Fruit fly (Drosophila melanogaster) whole organism, embryonic: ENCODE data around the gene Atat.
A peak's percentile ranks its signal among the peaks of the same experiment; 100 is the strongest.

Experiments
- CG10565 ChIP-seq: fragments of 200-800 bp; sonication (Bioruptor generic); optimal IDR thresholded peaks from 3 replicates; lab custom pipeline; 2016; ENCODE audit warnings: missing biosample characterization, mild to moderate bottlenecking, missing genetic modification characterization
- CG11456 ChIP-seq: fragments of 200-800 bp; sonication (Bioruptor generic); IDR thresholded peaks from 3 replicates; pipeline ENCODE4 v1.3.6; 2022; ENCODE audit warnings: missing biosample characterization, missing genetic modification characterization
- CG12071 ChIP-seq: fragments of 200-800 bp; sonication (Bioruptor generic); optimal IDR thresholded peaks from 3 replicates; lab custom pipeline; 2018; ENCODE audit warnings: missing biosample characterization, mild to moderate bottlenecking, missing genetic modification characterization
- CG12219 ChIP-seq: fragments of 200-800 bp; sonication (Bioruptor generic); optimal IDR thresholded peaks from 3 replicates; lab custom pipeline; 2018; ENCODE audit warnings: missing biosample characterization, mild to moderate bottlenecking, missing genetic modification characterization
- CG13123 ChIP-seq: fragments of 200-800 bp; sonication (Bioruptor generic); optimal IDR thresholded peaks from 2 replicates; lab custom pipeline; 2016; ENCODE audit warnings: missing biosample characterization, missing genetic modification characterization
- CG13287 ChIP-seq: fragments of 200-800 bp; sonication (Bioruptor generic); IDR thresholded peaks from 2 replicates; pipeline ENCODE4 v1.3.6; 2022; ENCODE audit warnings: missing biosample characterization, missing genetic modification characterization; ENCODE audit not compliant: partially characterized antibody
- CG13894 ChIP-seq: fragments of 200-800 bp; sonication (Bioruptor generic); optimal IDR thresholded peaks from 3 replicates; lab custom pipeline; 2018; ENCODE audit warnings: missing biosample characterization, mild to moderate bottlenecking, missing genetic modification characterization, moderate library complexity
- CG14050 ChIP-seq: fragments of 200-800 bp; sonication (Bioruptor generic); IDR thresholded peaks from 3 replicates; pipeline ENCODE4 v1.3.6; 2022; ENCODE audit warnings: missing biosample characterization, missing genetic modification characterization
- CG15011 ChIP-seq: fragments of 200-800 bp; sonication (Bioruptor generic); optimal IDR thresholded peaks from 3 replicates; lab custom pipeline; 2018; ENCODE audit warnings: missing biosample characterization, mild to moderate bottlenecking, missing genetic modification characterization
- CG15269 ChIP-seq: fragments of 200-800 bp; sonication (Bioruptor generic); optimal IDR thresholded peaks from 2 replicates; lab custom pipeline; 2018; ENCODE audit warnings: missing biosample characterization, mild to moderate bottlenecking, missing genetic modification characterization, moderate library complexity
- CG2116 ChIP-seq: fragments of 200-800 bp; sonication (Bioruptor generic); optimal IDR thresholded peaks from 3 replicates; lab custom pipeline; 2018; ENCODE audit warnings: missing biosample characterization, mild to moderate bottlenecking, missing genetic modification characterization
- CG2202 ChIP-seq: fragments of 200-800 bp; sonication (Bioruptor generic); optimal IDR thresholded peaks from 2 replicates; lab custom pipeline; 2018; ENCODE audit warnings: missing biosample characterization, mild to moderate bottlenecking, missing genetic modification characterization
- CG2889 ChIP-seq: fragments of 200-800 bp; sonication (Bioruptor generic); IDR thresholded peaks from 3 replicates; pipeline ENCODE4 v1.3.6; 2022; ENCODE audit warnings: missing biosample characterization, missing genetic modification characterization
- CG31224 ChIP-seq: fragments of 200-800 bp; sonication (Bioruptor generic); IDR thresholded peaks from 2 replicates; pipeline ENCODE4 v1.3.6; 2022; ENCODE audit warnings: missing biosample characterization, missing genetic modification characterization
- CG33557 ChIP-seq: fragments of 200-800 bp; sonication (Bioruptor generic); optimal IDR thresholded peaks from 2 replicates; lab custom pipeline; 2019; ENCODE audit warnings: missing biosample characterization, mild to moderate bottlenecking, missing genetic modification characterization, moderate library complexity
- CG34422 ChIP-seq: fragments of 200-800 bp; sonication (Bioruptor generic); IDR thresholded peaks from 3 replicates; pipeline ENCODE4 v1.3.6; 2022; ENCODE audit warnings: missing biosample characterization, missing genetic modification characterization
- CG3726 ChIP-seq: fragments of 200-800 bp; sonication (Bioruptor generic); IDR thresholded peaks from 3 replicates; pipeline ENCODE4, ENCODE4 v1.3.6; 2022; ENCODE audit warnings: missing biosample characterization, missing genetic modification characterization
- CG4820 ChIP-seq: fragments of 200-800 bp; sonication (Bioruptor generic); optimal IDR thresholded peaks from 3 replicates; lab custom pipeline; 2016; ENCODE audit warnings: missing biosample characterization, missing genetic modification characterization
- CG6813 ChIP-seq: fragments of 200-800 bp; sonication (Bioruptor generic); optimal IDR thresholded peaks from 2 replicates; lab custom pipeline; 2017; ENCODE audit warnings: missing biosample characterization, missing genetic modification characterization, mild to moderate bottlenecking, moderate library complexity, missing genetic modification reagents
- CG8388 ChIP-seq: fragments of 200-800 bp; sonication (Bioruptor generic); optimal IDR thresholded peaks from 2 replicates; lab custom pipeline; 2019; ENCODE audit warnings: missing biosample characterization, mild to moderate bottlenecking, missing genetic modification characterization, moderate library complexity
- CG9817 ChIP-seq: fragments of 200-800 bp; sonication (Bioruptor generic); optimal IDR thresholded peaks from 2 replicates; lab custom pipeline; 2018; ENCODE audit warnings: missing biosample characterization, mild to moderate bottlenecking, missing genetic modification characterization, moderate library complexity
- Camta ChIP-seq: fragments of 200-800 bp; sonication (Bioruptor generic); optimal IDR thresholded peaks from 2 replicates; lab custom pipeline; 2016; ENCODE audit warnings: missing biosample characterization, missing genetic modification characterization
- MBD-R2 ChIP-seq: fragments of 200-800 bp; sonication (Bioruptor generic); IDR thresholded peaks from 2 replicates; pipeline ENCODE4 v1.3.6; 2022; ENCODE audit warnings: missing biosample characterization, missing genetic modification characterization
- Meics ChIP-seq: fragments of 200-800 bp; sonication (Bioruptor generic); optimal IDR thresholded peaks from 2 replicates; lab custom pipeline; 2017; ENCODE audit warnings: missing biosample characterization, mild to moderate bottlenecking, missing genetic modification characterization
- Nf-YB ChIP-seq: fragments of 200-800 bp; sonication (Bioruptor generic); optimal IDR thresholded peaks from 3 replicates; lab custom pipeline; 2019; ENCODE audit warnings: missing biosample characterization, mild to moderate bottlenecking, missing genetic modification characterization, moderate library complexity
- Nf-YC ChIP-seq: fragments of 200-800 bp; optimal IDR thresholded peaks from 3 replicates; lab custom pipeline; 2019; ENCODE audit warnings: missing biosample characterization, mild to moderate bottlenecking, missing genetic modification characterization, moderate library complexity
- Oli ChIP-seq: fragments of 200-800 bp; sonication (Bioruptor generic); optimal IDR thresholded peaks from 2 replicates; lab custom pipeline; 2018; ENCODE audit warnings: missing biosample characterization, mild to moderate bottlenecking, missing genetic modification characterization, moderate library complexity
- Opbp ChIP-seq: fragments of 200-800 bp; sonication (Bioruptor generic); IDR thresholded peaks from 3 replicates; pipeline ENCODE4 v1.3.6; 2022; ENCODE audit warnings: missing biosample characterization, missing genetic modification characterization; ENCODE audit not compliant: partially characterized antibody
- Scr ChIP-seq: fragments of 200-800 bp; sonication (Bioruptor generic); IDR thresholded peaks from 2 replicates; pipeline ENCODE4 v1.3.6; 2022; ENCODE audit warnings: missing biosample characterization, missing genetic modification characterization; ENCODE audit not compliant: partially characterized antibody
- Stat92E ChIP-seq, 3 experiments: fragments of >200 bp in 2 of 3; fragments of 200-800 bp in 1 of 3; sonication (Bioruptor generic) in 1 of 3; optimal IDR thresholded peaks; 2 replicates each; lab custom pipeline; 2017 to 2019; ENCODE audit warnings: missing biosample characterization in 3 of 3, missing genetic modification characterization in 3 of 3, mild to moderate bottlenecking in 1 of 3, moderate library complexity in 1 of 3
- ab ChIP-seq: fragments of 200-800 bp; sonication (Bioruptor generic); optimal IDR thresholded peaks from 2 replicates; lab custom pipeline; 2016; ENCODE audit warnings: missing biosample characterization, missing genetic modification characterization
- abd-A ChIP-seq: fragments of 200-800 bp; sonication (Bioruptor generic); optimal IDR thresholded peaks from 3 replicates; lab custom pipeline; 2019; ENCODE audit warnings: missing biosample characterization, mild to moderate bottlenecking, missing genetic modification characterization, moderate library complexity
- da ChIP-seq: fragments of 200-800 bp; sonication (Bioruptor generic); optimal IDR thresholded peaks from 2 replicates; lab custom pipeline; 2016; ENCODE audit warnings: missing biosample characterization, missing genetic modification characterization
- eyg ChIP-seq: fragments of 200-800 bp; sonication (Bioruptor generic); optimal IDR thresholded peaks from 3 replicates; lab custom pipeline; 2016; ENCODE audit warnings: missing biosample characterization, missing genetic modification characterization
- fu2 ChIP-seq: fragments of 200-800 bp; sonication (Bioruptor generic); optimal IDR thresholded peaks from 2 replicates; lab custom pipeline; 2016; ENCODE audit warnings: missing biosample characterization, missing genetic modification characterization
- gfzf ChIP-seq: fragments of 200-800 bp; sonication (Bioruptor generic); optimal IDR thresholded peaks from 2 replicates; lab custom pipeline; 2016; ENCODE audit warnings: missing biosample characterization, mild to moderate bottlenecking, missing genetic modification characterization, moderate library complexity
- gt ChIP-seq: fragments of 200-800 bp; sonication (Bioruptor generic); IDR thresholded peaks from 2 replicates; pipeline ENCODE4 v1.3.6; 2022; ENCODE audit warnings: missing biosample characterization, missing genetic modification characterization
- insv ChIP-seq, 2 experiments: fragments of 200-800 bp; sonication (Bioruptor generic); optimal IDR thresholded peaks; 3 replicates each; lab custom pipeline; 2016 to 2018; ENCODE audit warnings: missing biosample characterization in 2 of 2, missing genetic modification characterization in 2 of 2
- kah ChIP-seq: fragments of 200-800 bp; sonication (Bioruptor generic); optimal IDR thresholded peaks from 2 replicates; lab custom pipeline; 2018; ENCODE audit warnings: missing biosample characterization, mild to moderate bottlenecking, missing genetic modification characterization
- mld ChIP-seq: fragments of 200-800 bp; sonication (Bioruptor generic); IDR thresholded peaks from 3 replicates; pipeline ENCODE4 v1.3.6; 2022; ENCODE audit warnings: missing biosample characterization, missing genetic modification characterization; ENCODE audit not compliant: partially characterized antibody
- nerfin-2 ChIP-seq: fragments of 200-800 bp; sonication (Bioruptor generic); IDR thresholded peaks from 2 replicates; pipeline ENCODE4 v1.3.6; 2022; ENCODE audit warnings: missing biosample characterization, missing genetic modification characterization; ENCODE audit not compliant: partially characterized antibody
- sd ChIP-seq: fragments of 200-800 bp; sonication (Bioruptor generic); optimal IDR thresholded peaks from 3 replicates; lab custom pipeline; 2018; ENCODE audit warnings: missing biosample characterization, mild to moderate bottlenecking, missing genetic modification characterization, moderate library complexity
- ssp ChIP-seq: fragments of 200-800 bp; sonication (Bioruptor generic); IDR thresholded peaks from 2 replicates; pipeline ENCODE4 v1.3.6; 2022; ENCODE audit warnings: missing biosample characterization, missing genetic modification characterization
- stwl ChIP-seq: fragments of 200-800 bp; sonication (Bioruptor generic); optimal IDR thresholded peaks from 3 replicates; lab custom pipeline; 2018; ENCODE audit warnings: missing biosample characterization, mild to moderate bottlenecking, missing genetic modification characterization, moderate library complexity
- tgo ChIP-seq: fragments of 200-800 bp; sonication (Bioruptor generic); IDR thresholded peaks from 3 replicates; pipeline ENCODE4 v1.3.6; 2022; ENCODE audit warnings: missing biosample characterization, missing genetic modification characterization
- tx ChIP-seq: fragments of 200-800 bp; sonication (Bioruptor generic); optimal IDR thresholded peaks from 2 replicates; lab custom pipeline; 2016; ENCODE audit warnings: missing biosample characterization, missing genetic modification characterization
- wor ChIP-seq: fragments of 200-800 bp; sonication (Bioruptor generic); IDR thresholded peaks from 2 replicates; pipeline ENCODE4 v1.3.6; 2022; ENCODE audit warnings: missing biosample characterization, missing genetic modification characterization
- zf30C ChIP-seq: fragments of 200-800 bp; sonication (Bioruptor generic); optimal IDR thresholded peaks from 3 replicates; lab custom pipeline; 2018; ENCODE audit warnings: missing biosample characterization, mild to moderate bottlenecking, missing genetic modification characterization

Gene Atat

DNA sequence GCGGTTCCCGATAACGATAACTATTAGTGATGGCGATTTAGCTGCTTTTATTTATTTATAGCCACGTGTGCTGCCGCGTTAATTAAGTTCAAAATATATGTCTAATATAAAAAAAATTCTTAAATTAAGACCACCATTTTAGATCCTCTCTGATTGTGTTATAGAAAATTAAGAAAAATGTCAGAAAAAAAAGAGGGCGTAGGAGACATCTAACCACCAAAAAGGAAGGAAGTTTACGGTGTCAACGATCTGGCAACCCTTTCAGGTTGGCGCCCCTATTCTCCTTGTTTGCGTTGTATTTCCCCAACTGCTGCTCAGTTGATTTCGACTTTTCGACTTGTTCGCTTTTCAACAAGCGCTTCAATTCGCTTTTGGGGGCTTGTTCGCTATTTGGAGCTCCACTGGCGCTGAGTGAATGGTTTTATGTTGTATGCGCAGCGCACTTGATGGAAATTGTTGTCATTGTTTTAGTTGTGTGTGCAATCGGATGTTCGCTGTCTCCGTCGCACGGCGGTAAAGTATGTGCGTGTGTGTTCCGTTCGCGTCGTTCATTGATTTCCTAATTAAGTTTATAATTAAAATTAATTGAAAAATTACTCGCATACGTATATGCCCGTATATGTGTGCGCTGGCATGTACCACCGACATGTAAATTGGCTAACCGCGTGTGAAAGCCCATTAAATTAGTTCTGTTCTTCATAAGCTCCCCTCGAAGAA, 34.4 kb upstream of the Atat start, which contains the start of the genes CG3434 and CG44838 (continued):
- TF ChIP-seq CG33557 (GFP tag; lab: Kevin White, UChicago) (peak; percentile 82), CG13287 (GFP tag; lab: Robert Waterston, UW) (peak; percentile 67), tgo (peak; percentile 64), CG31224 (GFP tag; lab: Robert Waterston, UW) (no peak; the same call in 1 of the 2 replicates), mld (GFP tag; lab: Robert Waterston, UW) (no peak), ssp (GFP tag; lab: Robert Waterston, UW) (peak; percentile 82), Opbp (GFP tag; lab: Robert Waterston, UW) (no peak; the same call in 2 of the 3 replicates), CG2202 (tag; lab: Kevin White, UChicago) (peak; percentile 58), CG8388 (peak; percentile 75), Oli (peak; percentile 73), abd-A (tag; lab: Kevin White, UChicago) (peak; percentile 80), CG4820 (GFP tag; lab: Kevin White, UChicago) (peak; percentile 74), Stat92E (GFP tag; optimal IDR thresholded peaks at IDR 0.05; lab: Kevin White, UChicago) (peak in 1 of 3 experiments; percentile 54), CG15269 (tag; lab: Kevin White, UChicago) (peak; percentile 85), CG14050 (peak; percentile 60), nerfin-2 (no peak), eyg (no peak), Scr (peak; percentile 33), kah (GFP tag; lab: Kevin White, UChicago) (no peak), Nf-YB (GFP tag; lab: Kevin White, UChicago) (peak; percentile 72), CG34422 (peak; percentile 42; the same call in 1 of the 3 replicates), CG10565 (GFP tag; lab: Kevin White, UChicago) (peak; percentile 11), CG12219 (GFP tag; lab: Kevin White, UChicago) (peak; percentile 29), Camta (GFP tag; lab: Kevin White, UChicago) (peak; percentile 35), CG9817 (tag; lab: Kevin White, UChicago) (peak; percentile 74), MBD-R2 (GFP tag; lab: Robert Waterston, UW) (peak; percentile 74), Nf-YC (tag; lab: Kevin White, UChicago) (peak; percentile 85), zf30C (no peak), fu2 (GFP tag; lab: Kevin White, UChicago) (peak; percentile 39), sd (tag; lab: Kevin White, UChicago) (peak; percentile 49), CG11456 (GFP tag; lab: Robert Waterston, UW) (peak; percentile 79), CG3726 (GFP tag; lab: Robert Waterston, UW) (no peak), CG13123 (GFP tag; lab: Kevin White, UChicago) (peak; percentile 74), stwl (peak; percentile 75), tx (GFP tag; lab: Kevin White, UChicago) (peak; percentile 62), Meics (GFP tag; lab: Kevin White, UChicago) (peak; percentile 82), wor (GFP tag; lab: Robert Waterston, UW) (peak; percentile 61), da (GFP tag; lab: Kevin White, UChicago) (no peak), gt (GFP tag; lab: Robert Waterston, UW) (no peak), CG2889 (GFP tag; lab: Robert Waterston, UW) (peak; percentile 60; the same call in 2 of the 3 replicates), gfzf (peak; percentile 16), insv (GFP tag; optimal IDR thresholded peaks at IDR 0.05; lab: Kevin White, UChicago) (peak in 1 of 2 experiments; percentile 61), ab (GFP tag; lab: Kevin White, UChicago) (peak; percentile 77), CG6813 (GFP tag; lab: Kevin White, UChicago) (peak; percentile 7), CG12071 (peak; percentile 18), CG13894 (tag; lab: Kevin White, UChicago) (peak; percentile 85), CG15011 (GFP tag; lab: Kevin White, UChicago) (peak; percentile 54), CG2116 (peak; percentile 88)
